Worm (Caenorhabditis elegans) whole organism, L1 larva: Measurements from ENCODE around the gene cul-4.

Source experiments
- jun-1 ChIP-seq: fragments of 150-350 bp; optimal IDR thresholded peaks from 2 replicates; lab custom pipeline; 2014; ENCODE audit warnings: missing biosample characterization, missing genetic modification reagents, missing genetic modification characterization
- nhr-71 ChIP-seq: sonication (generic microtip); optimal IDR thresholded peaks from 2 replicates; lab custom pipeline; 2016; ENCODE audit warnings: mild to moderate bottlenecking, missing genetic modification characterization, moderate library complexity, missing compliant biosample characterization

- no peak for TF ChIP-seq nhr-71 (tag; lab: Kevin White, UChicago)
- TF ChIP-seq jun-1 (tag; lab: Kevin White, UChicago): no peak
Observed at ce11 chrII:7353027-7353426, 51.1 kb downstream of the cul-4 start.
